Worm (Caenorhabditis elegans): Measurements from ENCODE around the gene F13H10.6.

Gene F13H10.6

ce11 chrIV:11053652-11054317, 44.7 kb downstream of the F13H10.6 start, which contains the start of the genes F36H1.12 and lin-3:
TSS of gene F36H1.12 (minus strand) at chrIV:11053702.
TSS of gene lin-3 (plus strand) at chrIV:11054308.
- TF ChIP-seq gmeb-1 (tag; optimal IDR thresholded peaks at IDR 0.05), result no peak
- TF ChIP-seq mab-5 (tag; optimal IDR thresholded peaks at IDR 0.05), result no peak
- no peak for TF ChIP-seq unc-62 (GFP tag; optimal IDR thresholded peaks at IDR 0.05)
- no peak for TF ChIP-seq nhr-12 (tag; optimal IDR thresholded peaks at IDR 0.05)
- TF ChIP-seq mbf-1 (tag; optimal IDR thresholded peaks at IDR 0.05), result no peak

Measured in whole organism, L2 larva.